Worm (Caenorhabditis elegans): Measurements from ENCODE around the gene arf-5.

- TF ChIP-seq ctbp-1 (GFP tag; IDR thresholded peaks at IDR 0.05) (no peak), aha-1 (tag) (peak; percentile 98), ceh-20 (GFP tag; IDR thresholded peaks at IDR 0.05) (peak; percentile 37), R02D3.7 (tag; optimal IDR thresholded peaks at IDR 0.05) (no peak), dmd-8 (GFP tag; IDR thresholded peaks at IDR 0.05) (no peak), F10B5.3 (tag; optimal IDR thresholded peaks at IDR 0.05) (no peak), mdt-29 (GFP tag; IDR thresholded peaks at IDR 0.05) (no peak), nhr-41 (GFP tag; IDR thresholded peaks at IDR 0.05) (no peak), F44E2.7 (GFP tag; IDR thresholded peaks at IDR 0.05) (no peak), aly-2 (tag; optimal IDR thresholded peaks at IDR 0.05) (no peak), nhr-25 (tag; optimal IDR thresholded peaks at IDR 0.05; ENCODE audit: borderline replicate concordance, insufficient read depth) (peak; percentile 20)
Measured at ce11 chrIV:8028372-8028771, 46.0 kb downstream of the arf-5 start.

Measured in whole organism, L4 larva.